Fruit fly (Drosophila melanogaster) whole organism: Measurements from ENCODE around the gene Efhc1.1.
"Not testable (repeated sequence)": the region's sequence is repeated elsewhere in the genome, so short reads cannot be mapped to it uniquely, and the experiment has no call there.

Source experiments
- CG8478 ChIP-seq: fragments of >200 bp; optimal IDR thresholded peaks from 2 replicates; lab custom pipeline; 2018; ENCODE audit warnings: inconsistent platforms
- Dll ChIP-seq: fragments of >200 bp; optimal IDR thresholded peaks from 2 replicates; lab custom pipeline; 2017
- EcR ChIP-seq, 2 experiments: fragments of >200 bp; optimal IDR thresholded peaks; 2 replicates each; lab custom pipeline; 2017; ENCODE audit warnings: missing biosample characterization in 2 of 2, missing genetic modification characterization in 2 of 2, missing genetic modification reagents in 2 of 2
- pan ChIP-seq: fragments of >200 bp; optimal IDR thresholded peaks from 2 replicates; lab custom pipeline; 2017
- psq ChIP-seq: fragments of >200 bp; optimal IDR thresholded peaks from 2 replicates; lab custom pipeline; 2017
- usp ChIP-seq: fragments of >200 bp; optimal IDR thresholded peaks from 2 replicates; lab custom pipeline; 2017; ENCODE audit warnings: missing biosample characterization, missing genetic modification characterization, mixed read lengths

Efhc1.1 gene

DNA sequence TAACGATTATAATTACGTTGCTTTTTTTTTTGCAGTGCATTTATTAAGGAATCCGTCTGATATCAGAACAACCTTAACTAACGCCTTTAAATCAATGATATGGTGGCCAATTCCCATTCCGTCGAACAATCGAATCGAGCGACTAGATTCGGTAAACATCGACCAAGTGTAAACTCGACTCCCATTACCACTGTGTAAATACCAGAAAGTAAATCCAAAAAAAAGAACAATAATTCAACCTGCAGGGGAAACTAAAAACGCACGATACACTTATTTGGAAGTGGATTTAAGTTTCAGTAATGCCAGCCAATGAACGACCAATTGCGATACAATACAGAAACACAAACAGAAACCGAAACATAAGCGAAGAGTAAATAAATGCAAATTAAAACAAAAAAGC, 22.0 kb upstream of the Efhc1.1 start:
- TF ChIP-seq Dll (lab: Kevin White, UChicago) (no peak), usp (no peak), CG8478 (lab: Kevin White, UChicago) (no peak), psq (no peak), pan (no peak)

DNA sequence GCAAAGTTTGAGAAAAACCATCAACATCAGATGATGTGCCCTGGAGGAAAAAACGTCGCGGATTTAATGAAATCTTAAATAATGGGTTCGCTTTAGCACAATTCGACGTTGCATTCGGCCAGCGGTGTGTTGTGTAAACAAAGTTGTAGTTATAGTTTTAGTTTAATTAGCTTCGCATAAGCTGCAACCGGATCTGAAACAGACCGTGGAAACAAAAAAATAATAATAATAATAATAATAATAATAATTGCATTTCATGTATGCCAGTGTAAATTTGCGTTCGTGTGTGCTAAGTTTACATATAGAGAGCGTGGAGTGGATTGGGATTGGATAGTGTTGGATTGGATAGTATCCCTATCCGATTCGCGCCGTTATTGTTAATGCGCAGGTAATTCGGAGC, 21.3 kb upstream of the Efhc1.1 start:
- TF ChIP-seq psq (no peak), CG8478 (lab: Kevin White, UChicago) (no peak), usp (no peak), Dll (lab: Kevin White, UChicago) (no peak), EcR (GFP tag; optimal IDR thresholded peaks at IDR 0.05; lab: Kevin White, UChicago) (no peak), pan (no peak)

DNA sequence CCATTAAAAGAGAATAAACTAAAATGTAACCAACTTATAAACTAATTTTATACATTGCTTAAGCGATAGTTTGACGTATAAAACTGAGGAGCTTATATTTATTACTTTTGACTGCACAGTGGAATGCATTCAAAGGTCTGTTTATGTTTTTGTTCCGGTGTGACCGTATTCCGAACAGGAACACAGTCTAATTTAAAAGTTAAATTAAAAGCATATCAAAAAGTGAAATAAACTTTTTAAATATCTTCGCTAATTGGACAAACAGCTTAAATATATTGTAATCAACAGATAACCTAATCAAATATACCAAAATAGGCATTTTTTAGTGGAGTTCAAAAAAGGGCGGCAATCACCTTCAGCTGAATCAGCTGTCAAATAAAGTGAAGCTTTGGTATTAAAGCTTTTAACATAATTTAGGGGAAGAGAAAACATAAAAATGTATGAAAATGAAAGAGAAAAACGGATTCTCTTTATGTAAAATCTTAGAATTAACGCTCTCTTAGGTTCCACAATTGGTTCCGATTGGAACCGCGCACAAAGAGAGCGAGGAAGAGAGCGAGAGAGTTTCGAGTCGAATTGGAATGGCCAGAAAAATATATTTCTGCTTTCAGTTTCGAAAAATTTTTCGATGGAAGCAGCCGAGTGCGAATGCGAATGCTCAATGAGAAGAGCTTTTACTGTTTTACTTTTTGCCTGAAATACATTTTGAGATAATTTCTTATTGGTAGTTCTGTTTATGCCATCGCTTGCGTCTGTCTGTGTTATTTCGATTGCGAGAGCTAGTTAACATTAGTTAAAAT, 20.5 kb upstream of the Efhc1.1 start, which contains the start of the genes PGRP-LE and sd:
Gene PGRP-LE (minus strand): TSS at position 117 of the 800 bp plus-strand sequence.
Gene sd (plus strand): TSS at position 607 of the 800 bp plus-strand sequence.
- TF ChIP-seq pan (no peak), psq (no peak), CG8478 (lab: Kevin White, UChicago) (no peak), EcR (GFP tag; optimal IDR thresholded peaks at IDR 0.05; lab: Kevin White, UChicago) (no peak), Dll (lab: Kevin White, UChicago) (no peak), usp (no peak)

DNA sequence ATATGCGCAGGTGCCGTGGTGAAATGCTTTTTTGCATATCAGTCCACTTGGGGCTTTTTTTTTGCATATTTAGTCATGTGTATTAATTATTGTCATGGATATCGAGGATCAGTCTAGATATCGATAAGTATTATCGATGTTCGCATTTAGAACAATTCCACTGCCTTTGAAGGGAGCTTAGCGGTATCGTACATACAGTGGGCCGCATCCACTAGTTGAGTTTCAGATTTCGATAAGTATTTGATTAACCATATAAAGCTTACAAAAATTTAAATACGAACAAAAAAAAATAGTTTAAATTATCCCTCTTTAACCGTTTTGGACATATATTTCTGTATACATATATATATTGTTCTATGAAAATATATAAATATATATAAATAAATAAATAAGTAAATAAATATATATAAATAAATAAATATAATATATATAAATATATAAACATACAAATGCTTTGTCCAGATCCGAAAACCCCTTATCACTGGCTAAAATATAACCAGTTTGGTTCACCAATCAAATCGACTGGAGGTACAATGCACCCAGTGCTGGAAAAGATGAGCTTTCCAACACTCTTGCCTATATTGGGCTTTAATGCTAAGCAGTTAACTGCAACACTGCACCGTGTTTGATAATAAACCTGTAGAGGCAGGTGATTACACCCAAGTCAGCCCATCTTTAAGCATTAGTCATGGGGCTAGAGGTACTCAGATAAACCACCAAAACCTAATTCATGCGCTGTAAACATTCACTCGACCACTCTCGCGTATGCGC, 19.6 kb upstream of the Efhc1.1 start:
- TF ChIP-seq CG8478 (lab: Kevin White, UChicago) (no peak), psq (no peak), usp (no peak), pan (no peak), EcR (GFP tag; optimal IDR thresholded peaks at IDR 0.05; lab: Kevin White, UChicago) (no peak), Dll (lab: Kevin White, UChicago) (no peak)

DNA sequence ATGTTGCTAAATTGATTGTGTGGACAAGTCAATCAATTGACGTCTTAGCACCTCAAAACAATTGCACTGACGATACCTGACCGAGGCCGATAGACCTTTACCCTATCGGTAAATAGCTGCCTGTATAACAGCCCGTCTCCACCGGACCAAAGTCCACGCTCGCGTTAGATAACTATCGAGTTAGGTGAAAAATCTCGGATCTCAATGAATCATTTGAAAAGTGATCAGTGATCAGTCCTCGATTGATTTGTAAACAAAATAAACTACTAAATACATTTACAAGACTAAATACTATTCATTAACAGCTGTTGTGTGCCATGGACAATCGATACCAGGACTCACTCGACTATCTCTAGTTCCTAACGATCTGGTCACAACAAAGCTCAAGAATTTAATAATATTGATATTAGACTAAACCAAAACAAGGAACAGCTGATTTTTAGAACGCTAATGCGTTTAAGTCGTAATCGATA, 15.6 kb upstream of the Efhc1.1 start, which contains the start of the genes sordd2 and CG15602:
Gene sordd2 (minus strand): TSS at position 78 of the 473 bp plus-strand sequence.
Gene CG15602 (plus strand): TSS at position 342 of the 473 bp plus-strand sequence.
- TF ChIP-seq pan; Dll (lab: Kevin White, UChicago); psq: not testable (repeated sequence)

DNA sequence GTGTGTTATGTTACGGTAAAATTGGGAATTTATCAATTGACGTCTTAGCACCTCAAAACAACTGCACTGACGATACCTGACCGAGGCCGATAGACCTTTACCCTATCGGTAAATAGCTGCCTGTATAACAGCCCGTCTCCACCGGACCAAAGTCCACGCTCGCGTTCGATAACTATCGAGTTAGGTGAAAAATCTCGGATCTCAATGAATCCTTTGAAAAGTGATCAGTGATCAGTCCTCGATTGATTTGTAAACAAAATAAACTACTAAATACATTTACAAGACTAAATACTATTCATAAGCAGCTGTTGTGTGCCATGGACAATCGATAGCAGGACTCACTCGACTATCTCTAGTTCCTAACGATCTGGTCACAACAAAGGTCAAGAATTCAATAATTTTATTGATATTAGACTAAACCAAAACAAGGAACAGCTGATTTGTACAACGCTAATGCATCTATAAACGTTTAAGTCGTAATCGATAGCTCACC, 12.5 kb upstream of the Efhc1.1 start, which contains the start of gene sordd1:
Gene sordd1 (minus strand): TSS at position 78 of the 493 bp plus-strand sequence.
- TF ChIP-seq psq; Dll (lab: Kevin White, UChicago); EcR (GFP tag; optimal IDR thresholded peaks at IDR 0.05; lab: Kevin White, UChicago): not testable (repeated sequence)

DNA sequence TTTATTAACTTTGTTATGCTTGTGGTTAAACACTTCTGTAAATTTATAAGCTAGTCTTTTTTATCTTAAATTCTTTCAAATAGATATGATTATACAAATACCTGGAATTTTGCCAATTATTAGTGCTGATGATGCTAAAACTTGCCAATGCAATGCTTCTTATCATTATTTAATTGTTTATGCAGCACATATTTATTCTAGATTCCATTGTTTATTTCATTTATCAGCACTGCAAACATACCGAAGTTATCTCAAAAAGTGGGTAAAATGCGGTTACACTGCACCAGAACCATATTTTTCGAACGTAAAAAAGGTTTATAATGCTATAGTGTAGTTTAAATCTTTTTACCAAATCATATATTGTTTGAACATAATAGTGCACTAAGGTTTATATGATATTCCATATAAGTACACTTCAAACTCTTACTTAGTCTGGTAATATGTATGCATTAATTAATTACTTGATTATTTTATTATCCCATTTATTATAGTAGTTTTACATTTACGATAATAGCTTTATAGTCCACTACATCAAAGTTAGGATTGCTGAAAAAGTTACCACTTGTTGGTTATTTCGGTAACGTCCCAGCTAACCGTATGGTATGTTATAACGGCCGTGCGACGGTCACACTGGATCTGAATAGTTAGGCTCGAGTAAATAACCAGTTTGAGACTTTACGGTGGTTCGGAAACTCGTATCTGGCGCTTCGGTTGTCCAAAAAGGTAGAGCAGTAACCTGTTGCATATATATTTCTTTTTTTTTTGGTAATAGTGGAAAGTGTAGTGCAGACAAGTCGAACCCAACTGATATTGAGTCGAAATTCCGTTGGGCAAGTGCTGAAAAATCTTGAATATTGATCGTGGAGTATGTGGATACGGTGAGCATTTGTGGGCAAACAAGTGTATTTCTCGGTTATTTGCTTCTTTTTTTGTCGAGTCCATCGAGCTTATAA, 5.0 kb upstream of the Efhc1.1 start, which contains the start of gene Rhp:
Gene Rhp (plus strand): TSS at position 663 of the 953 bp plus-strand sequence.
- TF ChIP-seq Dll (lab: Kevin White, UChicago): no peak
- no peak for TF ChIP-seq psq
- TF ChIP-seq EcR (GFP tag; optimal IDR thresholded peaks at IDR 0.05; lab: Kevin White, UChicago): no peak
- no peak for TF ChIP-seq CG8478 (lab: Kevin White, UChicago)
- TF ChIP-seq usp: no peak
- no peak for TF ChIP-seq pan

DNA sequence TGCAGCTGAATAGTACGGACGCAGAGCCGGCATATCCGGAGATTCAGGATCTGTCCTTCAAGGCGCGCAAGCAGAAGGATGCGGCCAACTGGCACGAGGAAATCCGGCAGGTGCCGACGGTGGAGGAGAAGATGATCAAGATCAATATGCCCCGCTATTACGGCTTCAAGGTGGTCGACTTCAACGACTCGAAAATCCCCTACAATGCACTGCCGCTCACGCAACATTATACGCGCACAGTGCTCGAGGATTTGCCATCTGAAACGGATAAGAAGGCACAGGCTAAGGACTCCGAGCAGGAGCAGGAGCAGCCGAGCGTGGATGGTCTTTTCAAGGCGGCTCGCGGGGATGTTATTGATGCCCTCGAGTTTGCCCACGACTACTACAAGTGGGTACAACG, 2.7 kb upstream of the Efhc1.1 start:
- TF ChIP-seq pan (no peak), usp (no peak), CG8478 (lab: Kevin White, UChicago) (no peak), Dll (lab: Kevin White, UChicago) (no peak), psq (no peak), EcR (GFP tag; optimal IDR thresholded peaks at IDR 0.05; lab: Kevin White, UChicago) (no peak)

DNA sequence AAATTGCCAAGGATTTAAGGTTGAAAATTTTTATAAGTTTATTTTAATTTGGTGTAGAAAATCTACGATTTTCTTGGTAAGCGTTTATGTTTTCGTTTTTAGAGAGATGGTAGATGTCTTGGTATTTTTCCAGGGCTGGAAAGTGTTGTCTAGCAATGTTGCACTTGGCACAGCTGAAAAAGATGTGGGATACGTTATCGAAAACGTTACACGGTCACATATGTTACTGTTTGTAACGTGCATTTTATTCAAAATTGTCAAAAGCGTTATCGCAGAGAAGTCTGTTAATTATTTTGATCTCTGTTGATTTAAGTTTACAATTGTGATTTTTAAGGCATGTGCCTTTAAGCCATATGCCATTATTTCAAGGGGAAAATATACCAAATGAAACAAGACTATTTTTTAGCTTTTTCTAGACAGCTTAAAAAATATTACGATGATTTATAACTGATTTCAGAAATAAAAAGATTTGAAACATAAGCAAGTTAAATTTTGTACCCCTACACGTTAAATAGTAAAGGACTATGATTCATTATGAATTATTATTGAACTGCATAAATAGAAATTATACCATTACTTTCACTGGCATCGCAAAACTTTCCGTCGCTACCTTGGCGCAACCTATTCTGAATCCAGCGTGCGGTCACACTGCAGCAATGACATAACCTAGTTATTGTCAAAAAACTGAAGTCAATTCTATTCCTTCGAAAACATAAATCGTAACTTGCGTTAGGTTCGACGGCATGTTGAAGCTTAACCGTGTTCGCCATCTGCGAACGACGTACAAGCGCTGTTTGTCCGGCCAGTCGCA, 2.1 kb upstream of the Efhc1.1 start, which contains the start of the genes Paf-AHalpha and mRpS30:
Gene Paf-AHalpha (minus strand): TSS at position 155 of the 811 bp plus-strand sequence.
Gene mRpS30 (plus strand): TSS at position 619 of the 811 bp plus-strand sequence.
- no peak for TF ChIP-seq CG8478 (lab: Kevin White, UChicago)
- TF ChIP-seq usp: no peak
- no peak for TF ChIP-seq pan
- no peak for TF ChIP-seq EcR (GFP tag; optimal IDR thresholded peaks at IDR 0.05; lab: Kevin White, UChicago)
- TF ChIP-seq Dll (lab: Kevin White, UChicago): no peak
- TF ChIP-seq psq: no peak

DNA sequence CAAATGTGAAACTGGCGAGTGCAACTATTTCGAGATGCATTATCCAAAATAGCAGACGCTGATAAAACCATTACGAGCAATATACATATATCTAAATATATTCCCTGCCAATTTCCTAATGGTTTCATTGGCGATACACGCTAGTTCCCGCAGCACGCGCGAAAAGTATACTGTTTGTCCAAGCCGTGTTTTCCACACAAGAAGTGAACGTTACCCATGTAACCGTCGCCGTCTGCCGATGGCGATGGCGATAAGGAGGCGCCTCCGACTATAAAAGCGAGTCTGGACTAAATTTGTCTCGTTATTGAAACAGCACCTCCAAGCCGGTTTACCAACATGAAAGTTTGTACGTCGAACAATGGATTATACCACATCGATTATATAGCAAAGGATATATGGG, 4.7 kb downstream of the Efhc1.1 start, which contains the start of gene CG43673:
Gene CG43673 (plus strand): TSS at position 301 of the 400 bp plus-strand sequence.
- TF ChIP-seq usp (no peak), EcR (GFP tag; optimal IDR thresholded peaks at IDR 0.05; lab: Kevin White, UChicago) (no peak)
